Worm (Caenorhabditis elegans) whole organism, early embryonic: ENCODE measurements around the gene ZK470.2.

Experiments
- B0310.2 ChIP-seq: sonication (generic microtip); optimal IDR thresholded peaks from 2 replicates; lab custom pipeline; 2016; ENCODE audit warnings: mild to moderate bottlenecking, missing genetic modification characterization, missing compliant biosample characterization
- F13C5.2 ChIP-seq: sonication (generic microtip); optimal IDR thresholded peaks from 2 replicates; lab custom pipeline; 2017; ENCODE audit warnings: mild to moderate bottlenecking, missing genetic modification characterization, inconsistent platforms, missing compliant biosample characterization
- aly-1 ChIP-seq: sonication (generic microtip); optimal IDR thresholded peaks from 2 replicates; lab custom pipeline; 2016; ENCODE audit warnings: missing genetic modification characterization, missing compliant biosample characterization
- ama-1 ChIP-seq: fragments of 150-350 bp; optimal IDR thresholded peaks from 2 replicates; lab custom pipeline; 2014
- ceh-13 ChIP-seq: fragments of 200-800 bp; sonication (Bioruptor generic); optimal IDR thresholded peaks from 2 replicates; lab custom pipeline; 2018; ENCODE audit warnings: mild to moderate bottlenecking, missing genetic modification characterization, missing compliant biosample characterization
- ceh-36 ChIP-seq: sonication (generic microtip); optimal IDR thresholded peaks from 2 replicates; lab custom pipeline; 2016; ENCODE audit warnings: missing genetic modification characterization, inconsistent platforms, missing compliant biosample characterization
- ets-7 ChIP-seq: sonication (generic microtip); optimal IDR thresholded peaks from 2 replicates; lab custom pipeline; 2016; ENCODE audit warnings: missing genotype, missing genetic modification characterization, missing compliant biosample characterization
- flt-1 ChIP-seq: fragments of 200-800 bp; sonication (Bioruptor generic); IDR thresholded peaks from 2 replicates; pipeline ENCODE4 v1.3.6; 2022; ENCODE audit warnings: missing genetic modification characterization, missing compliant biosample characterization
- hmbx-1 ChIP-seq: sonication (generic microtip); optimal IDR thresholded peaks from 2 replicates; lab custom pipeline; 2016; ENCODE audit warnings: mild to moderate bottlenecking, missing genetic modification characterization, missing compliant biosample characterization
- hmg-4 ChIP-seq: fragments of 200-800 bp; sonication (Bioruptor generic); optimal IDR thresholded peaks from 2 replicates; lab custom pipeline; 2018; ENCODE audit warnings: mild to moderate bottlenecking, missing genetic modification characterization, missing compliant biosample characterization
- hnd-1 ChIP-seq: sonication (generic microtip); optimal IDR thresholded peaks from 2 replicates; lab custom pipeline; 2016; ENCODE audit warnings: missing genetic modification characterization, missing compliant biosample characterization
- pes-1 ChIP-seq: fragments of 200-800 bp; sonication (Bioruptor generic); IDR thresholded peaks from 2 replicates; pipeline ENCODE4 v1.3.6; 2022; ENCODE audit warnings: missing genetic modification reagents, missing genetic modification characterization, missing compliant biosample characterization
- scrt-1 ChIP-seq: fragments of 200-800 bp; sonication (Bioruptor generic); IDR thresholded peaks from 2 replicates; pipeline ENCODE4 v1.3.6; 2022; ENCODE audit warnings: missing genetic modification characterization, missing compliant biosample characterization
- sea-1 ChIP-seq: fragments of 200-800 bp; sonication (Bioruptor generic); conservative IDR thresholded peaks from 2 replicates; pipeline ENCODE4 v1.3.6; 2022; ENCODE audit warnings: missing genetic modification characterization, missing compliant biosample characterization
- tbx-11 ChIP-seq: fragments of 200-800 bp; sonication (Bioruptor generic); IDR thresholded peaks from 2 replicates; pipeline ENCODE4 v1.3.6; 2022; ENCODE audit warnings: missing genetic modification characterization, missing compliant biosample characterization
- tbx-37 ChIP-seq: fragments of 200-800 bp; sonication (Bioruptor generic); conservative IDR thresholded peaks from 2 replicates; pipeline ENCODE4 v1.3.6; 2022; ENCODE audit warnings: missing genetic modification reagents, missing genetic modification characterization, missing compliant biosample characterization
- tra-4 ChIP-seq: sonication (generic microtip); optimal IDR thresholded peaks from 2 replicates; lab custom pipeline; 2017; ENCODE audit warnings: missing genetic modification characterization, missing compliant biosample characterization

Gene ZK470.2

ce11 chrX:4104435-4104834, 30.5 kb upstream of the ZK470.2 start, which contains the start of gene R02E4.1:
R02E4.1 (minus strand) TSS chrX:4104535.
- TF ChIP-seq hmg-4 (GFP tag; lab: Kevin White, UChicago) (no peak), ama-1 (lab: Kevin White, UChicago) (no peak), B0310.2 (no peak), tbx-37 (no peak), ceh-13 (no peak), tbx-11 (GFP tag; lab: Robert Waterston, UW) (no peak), pes-1 (GFP tag; lab: Robert Waterston, UW) (no peak), scrt-1 (GFP tag; lab: Robert Waterston, UW) (no peak), aly-1 (tag; lab: Kevin White, UChicago) (no peak), sea-1 (no peak), ceh-36 (tag; lab: Kevin White, UChicago) (no peak), tra-4 (tag; lab: Kevin White, UChicago) (no peak), hmbx-1 (tag; lab: Kevin White, UChicago) (no peak), ets-7 (tag; lab: Kevin White, UChicago) (no peak)

- TF ChIP-seq tra-4 (tag; lab: Kevin White, UChicago) (no peak), ceh-36 (tag; lab: Kevin White, UChicago) (no peak), scrt-1 (GFP tag; lab: Robert Waterston, UW) (no peak)
Observed at ce11 chrX:4106896-4107505, 28.0 kb upstream of the ZK470.2 start, which contains the start of gene R02E4.2. R02E4.2 (plus strand) TSS chrX:4107455.

DNA sequence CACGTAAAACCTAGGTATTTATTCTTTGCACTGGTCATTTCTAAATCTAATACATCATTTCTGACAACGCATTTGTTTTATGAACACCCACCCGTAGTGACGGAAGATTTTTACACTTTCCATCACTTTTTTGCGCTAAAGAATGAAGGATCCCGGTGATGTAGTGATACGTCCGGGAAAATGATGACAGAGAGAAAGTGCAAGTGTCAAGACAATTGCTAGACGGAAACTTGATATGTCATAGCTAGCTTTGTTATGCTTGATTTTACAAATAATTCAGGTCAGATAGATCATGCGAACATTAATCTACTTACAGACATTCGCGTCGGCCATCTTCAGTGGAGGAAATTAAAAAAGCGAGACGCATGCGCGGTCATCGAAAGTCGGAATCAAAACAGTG, 25.0 kb upstream of the ZK470.2 start:
- TF ChIP-seq flt-1 (GFP tag; lab: Robert Waterston, UW) (no peak), hmbx-1 (tag; lab: Kevin White, UChicago) (no peak), ama-1 (lab: Kevin White, UChicago) (no peak), F13C5.2 (no peak), B0310.2 (no peak), tbx-11 (GFP tag; lab: Robert Waterston, UW) (no peak), hnd-1 (tag; lab: Kevin White, UChicago) (no peak), scrt-1 (GFP tag; lab: Robert Waterston, UW) (no peak), ets-7 (tag; lab: Kevin White, UChicago) (no peak), ceh-36 (tag; lab: Kevin White, UChicago) (no peak), pes-1 (GFP tag; lab: Robert Waterston, UW) (no peak), hmg-4 (GFP tag; lab: Kevin White, UChicago) (no peak), tra-4 (tag; lab: Kevin White, UChicago) (no peak), tbx-37 (no peak), aly-1 (tag; lab: Kevin White, UChicago) (no peak)

- TF ChIP-seq tra-4 (tag; lab: Kevin White, UChicago) (no peak), tbx-11 (GFP tag; lab: Robert Waterston, UW) (no peak), flt-1 (GFP tag; lab: Robert Waterston, UW) (no peak), sea-1 (no peak)
Observed at ce11 chrX:4111416-4111815, 23.5 kb upstream of the ZK470.2 start, which contains the start of gene F09F9.2. F09F9.2 (minus strand) TSS chrX:4111440.

DNA sequence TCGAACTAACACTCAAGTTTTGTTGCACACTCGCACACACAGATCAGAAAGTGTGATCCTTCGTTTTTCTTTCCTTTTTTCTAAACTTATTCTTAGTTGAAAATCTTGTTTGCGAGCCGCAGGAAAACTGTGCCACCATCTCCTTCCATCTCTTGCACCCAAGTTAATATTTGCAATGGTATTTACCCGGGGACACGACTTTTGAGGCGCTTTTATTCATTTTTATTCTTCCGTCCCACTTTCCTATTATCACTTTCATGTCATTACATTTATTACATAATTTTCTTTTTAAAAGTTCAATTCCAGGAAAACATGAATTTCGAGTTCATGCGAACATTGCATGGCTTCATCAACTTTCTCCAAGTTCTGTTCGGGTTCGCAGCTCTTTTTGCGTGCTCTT, 19.9 kb upstream of the ZK470.2 start, which contains the start of gene F09F9.1:
Gene F09F9.1 (plus strand): TSS at position 301 of the 400 bp plus-strand sequence.
- no peak for TF ChIP-seq hmg-4 (GFP tag; lab: Kevin White, UChicago)
- TF ChIP-seq hmbx-1 (tag; lab: Kevin White, UChicago), result no peak
- no peak for TF ChIP-seq scrt-1 (GFP tag; lab: Robert Waterston, UW)
- TF ChIP-seq pes-1 (GFP tag; lab: Robert Waterston, UW), result no peak
- no peak for TF ChIP-seq ceh-36 (tag; lab: Kevin White, UChicago)
- no peak for TF ChIP-seq sea-1
- TF ChIP-seq F13C5.2, result no peak
- no peak for TF ChIP-seq aly-1 (tag; lab: Kevin White, UChicago)
- no peak for TF ChIP-seq hnd-1 (tag; lab: Kevin White, UChicago)
- no peak for TF ChIP-seq tbx-11 (GFP tag; lab: Robert Waterston, UW)
- no peak for TF ChIP-seq B0310.2

DNA sequence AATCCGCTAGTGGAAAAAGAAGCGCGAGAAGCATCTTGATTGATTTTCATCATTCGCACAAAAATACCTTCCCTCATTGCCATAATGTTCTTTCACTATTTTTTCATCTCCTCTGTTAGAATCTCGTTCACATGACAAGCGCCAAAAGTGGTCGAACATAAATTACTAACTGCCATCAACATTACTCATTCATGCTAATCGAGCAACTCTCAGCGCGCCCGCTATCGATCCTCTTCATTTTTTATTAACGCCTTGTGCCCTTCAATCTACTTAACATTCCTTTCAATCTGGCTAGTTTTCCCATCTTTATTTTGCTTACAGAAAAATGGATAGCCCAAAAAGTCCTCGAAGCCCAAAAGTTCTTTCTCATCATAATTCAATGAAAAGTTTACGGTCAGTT, 17.3 kb upstream of the ZK470.2 start, which contains the start of gene F09F9.5:
Gene F09F9.5 (plus strand): TSS at position 301 of the 400 bp plus-strand sequence.
- TF ChIP-seq hnd-1 (tag; lab: Kevin White, UChicago), result no peak
- TF ChIP-seq ceh-36 (tag; lab: Kevin White, UChicago), result no peak
- TF ChIP-seq sea-1, result no peak
- TF ChIP-seq hmbx-1 (tag; lab: Kevin White, UChicago), result no peak
- TF ChIP-seq ceh-13, result no peak
- TF ChIP-seq hmg-4 (GFP tag; lab: Kevin White, UChicago), result no peak
- no peak for TF ChIP-seq tra-4 (tag; lab: Kevin White, UChicago)
- TF ChIP-seq tbx-37, result no peak
- TF ChIP-seq flt-1 (GFP tag; lab: Robert Waterston, UW), result no peak
- TF ChIP-seq ets-7 (tag; lab: Kevin White, UChicago), result no peak

DNA sequence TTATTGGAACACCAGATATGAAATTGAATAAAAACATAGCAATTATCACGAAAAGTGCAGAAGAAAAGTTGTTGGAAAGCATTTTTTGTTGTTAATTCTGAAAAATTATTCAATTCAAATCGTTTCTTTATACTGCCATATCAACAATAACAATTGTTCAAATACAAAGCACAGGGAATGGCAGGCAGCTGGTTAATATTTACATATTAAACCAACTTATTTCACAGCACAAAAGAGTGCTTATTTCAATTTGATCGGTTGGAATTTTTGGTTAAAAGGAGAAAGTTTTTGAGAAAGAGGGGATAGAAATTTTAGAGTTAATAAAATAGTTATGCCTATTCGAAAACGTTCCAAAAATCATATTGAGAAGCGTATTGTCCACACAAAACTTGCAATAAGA, 14.0 kb upstream of the ZK470.2 start, which contains the start of gene F09F9.3:
Gene F09F9.3 (minus strand): TSS at position 101 of the 400 bp plus-strand sequence.
- no peak for TF ChIP-seq aly-1 (tag; lab: Kevin White, UChicago)
- no peak for TF ChIP-seq ama-1 (lab: Kevin White, UChicago)
- no peak for TF ChIP-seq tra-4 (tag; lab: Kevin White, UChicago)
- TF ChIP-seq scrt-1 (GFP tag; lab: Robert Waterston, UW), result no peak
- no peak for TF ChIP-seq sea-1
- TF ChIP-seq ceh-36 (tag; lab: Kevin White, UChicago), result no peak

DNA sequence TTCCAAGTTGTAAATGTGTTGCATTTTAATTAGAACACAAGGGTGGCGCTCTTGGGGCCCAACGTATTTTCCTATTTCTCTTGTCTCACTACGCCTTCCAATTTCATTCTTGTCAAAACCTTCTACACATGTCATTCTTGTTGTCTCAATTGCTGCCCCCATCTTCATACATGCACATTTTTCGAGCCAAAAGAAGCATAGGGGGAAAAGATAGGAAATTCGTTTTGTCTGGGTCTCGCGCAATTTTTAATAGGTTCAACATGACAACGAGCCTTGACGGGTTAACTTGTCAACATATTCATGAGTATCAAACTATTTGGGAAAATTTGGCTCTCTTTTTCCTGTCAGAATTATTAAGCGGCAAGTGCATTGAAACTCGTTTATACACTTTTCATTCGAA, 11.6 kb upstream of the ZK470.2 start:
- TF ChIP-seq hnd-1 (tag; lab: Kevin White, UChicago) (no peak), ama-1 (lab: Kevin White, UChicago) (no peak), pes-1 (GFP tag; lab: Robert Waterston, UW) (no peak), flt-1 (GFP tag; lab: Robert Waterston, UW) (no peak), hmg-4 (GFP tag; lab: Kevin White, UChicago) (no peak), B0310.2 (no peak), scrt-1 (GFP tag; lab: Robert Waterston, UW) (no peak), hmbx-1 (tag; lab: Kevin White, UChicago) (no peak)
